Fruit fly (Drosophila melanogaster) Kc167 (cell line): ENCODE results near the gene Inx2.

Experiments used
- Myc ChIP-seq: fragments of >200 bp; optimal IDR thresholded peaks from 2 replicates; lab custom pipeline; 2017; ENCODE audit warnings: missing external identifiers
- Sin3A ChIP-seq: fragments of >200 bp; optimal IDR thresholded peaks from 2 replicates; lab custom pipeline; 2018; ENCODE audit warnings: missing external identifiers
- h ChIP-seq: fragments of >200 bp; optimal IDR thresholded peaks from 3 replicates; lab custom pipeline; 2018; ENCODE audit warnings: missing external identifiers
- insv ChIP-seq: fragments of >200 bp; optimal IDR thresholded peaks from 3 replicates; lab custom pipeline; 2018; ENCODE audit warnings: missing external identifiers
- psq ChIP-seq: fragments of >200 bp; optimal IDR thresholded peaks from 2 replicates; lab custom pipeline; 2017; ENCODE audit warnings: missing external identifiers
- ttk ChIP-seq: sonication (Bioruptor generic); optimal IDR thresholded peaks from 2 replicates; lab custom pipeline; 2017; ENCODE audit warnings: missing external identifiers

dm6 chrX:6985182-6985851, 13.2 kb upstream of the Inx2 start:
- TF ChIP-seq insv (no peak), h (lab: Kevin White, UChicago) (no peak), psq (lab: Kevin White, UChicago) (no peak), Myc (no peak), ttk (lab: Kevin White, UChicago) (no peak), Sin3A (lab: Kevin White, UChicago) (no peak)
